Worm (Caenorhabditis elegans) whole organism, L4/young adult: ENCODE results near the gene cutl-12.

Experiments
- W03F9.2 ChIP-seq: fragments of 150-350 bp; optimal IDR thresholded peaks from 2 replicates; lab custom pipeline; 2014; ENCODE audit warnings: missing biosample characterization, missing genetic modification characterization
- him-1 ChIP-seq: sonication (generic microtip); optimal IDR thresholded peaks from 2 replicates; lab custom pipeline; 2016; ENCODE audit warnings: missing genotype, missing genetic modification reagents, missing genetic modification characterization, missing compliant biosample characterization

- TF ChIP-seq W03F9.2 (tag; lab: Kevin White, UChicago) (no peak), him-1 (tag; lab: Kevin White, UChicago) (no peak)
These were observed 16.8 kb downstream of the cutl-12 start, which contains the start of gene chhy-1 for ce11 chrII:8617516-8617915.
